Fruit fly (Drosophila melanogaster): ENCODE data around the gene Pcyt2.

The Pcyt2 gene

dm6 chr3L:1592822-1593452 lies 39.6 kb downstream of the Pcyt2 start (continued):
- TF ChIP-seq CG13296 (GFP tag; optimal IDR thresholded peaks at IDR 0.05) (no peak), CG10543 (GFP tag; optimal IDR thresholded peaks at IDR 0.05) (no peak), CG3163 (GFP tag; optimal IDR thresholded peaks at IDR 0.05) (peak; percentile 95), Hand (GFP tag; optimal IDR thresholded peaks at IDR 0.05) (no peak), CG1602 (GFP tag; optimal IDR thresholded peaks at IDR 0.05) (no peak), ro (GFP tag; IDR thresholded peaks at IDR 0.05) (no peak), slbo (GFP tag; IDR thresholded peaks at IDR 0.05) (no peak), sim (GFP tag; IDR thresholded peaks at IDR 0.05) (no peak), D (optimal IDR thresholded peaks at IDR 0.05) (peak; percentile 45), D (GFP tag; optimal IDR thresholded peaks at IDR 0.05) (no peak), CG10431 (GFP tag; optimal IDR thresholded peaks at IDR 0.05) (no peak), tgo (GFP tag; IDR thresholded peaks at IDR 0.05) (no peak), Blimp-1 (GFP tag; optimal IDR thresholded peaks at IDR 0.05) (peak; percentile 95), CG11085 (GFP tag; IDR thresholded peaks at IDR 0.05) (no peak), Awh (GFP tag; IDR thresholded peaks at IDR 0.05) (no peak), CG31365 (tag; optimal IDR thresholded peaks at IDR 0.05) (peak; percentile 94), CG32532 (GFP tag; IDR thresholded peaks at IDR 0.05) (no peak), tx (GFP tag; optimal IDR thresholded peaks at IDR 0.05) (no peak), vnd (GFP tag; IDR thresholded peaks at IDR 0.05; ENCODE audit: partially characterized antibody) (no peak), dpn (GFP tag; optimal IDR thresholded peaks at IDR 0.05) (no peak), Oli (tag; optimal IDR thresholded peaks at IDR 0.05) (no peak), CG4854 (GFP tag; optimal IDR thresholded peaks at IDR 0.05) (no peak), CG15601 (tag; optimal IDR thresholded peaks at IDR 0.05) (no peak), CG3065 (GFP tag; optimal IDR thresholded peaks at IDR 0.05) (no peak), wdn (GFP tag; IDR thresholded peaks at IDR 0.05) (no peak), CG14050 (GFP tag; IDR thresholded peaks at IDR 0.05) (no peak), CG12659 (GFP tag; optimal IDR thresholded peaks at IDR 0.05) (no peak), Elba2 (GFP tag; optimal IDR thresholded peaks at IDR 0.05) (peak; percentile 87), cwo (GFP tag; optimal IDR thresholded peaks at IDR 0.05) (no peak), CG16779 (GFP tag; IDR thresholded peaks at IDR 0.05) (no peak), CG10565 (GFP tag; optimal IDR thresholded peaks at IDR 0.05) (no peak), Opbp (GFP tag; IDR thresholded peaks at IDR 0.05; ENCODE audit: partially characterized antibody) (no peak), crol (GFP tag; IDR thresholded peaks at IDR 0.05) (no peak), Hr3 (GFP tag; optimal IDR thresholded peaks at IDR 0.05) (no peak), CG2875 (GFP tag; optimal IDR thresholded peaks at IDR 0.05) (no peak), btn (GFP tag; optimal IDR thresholded peaks at IDR 0.05) (no peak), CG7271 (tag; optimal IDR thresholded peaks at IDR 0.05) (no peak), CG33213 (GFP tag; optimal IDR thresholded peaks at IDR 0.05) (no peak), chinmo (GFP tag; IDR thresholded peaks at IDR 0.05; ENCODE audit: partially characterized antibody) (no peak), ara (GFP tag; IDR thresholded peaks at IDR 0.05) (no peak), dimm (GFP tag; IDR thresholded peaks at IDR 0.05) (no peak), HLH3B (GFP tag; IDR thresholded peaks at IDR 0.05) (no peak), vvl (GFP tag; IDR thresholded peaks at IDR 0.05) (peak; percentile 72), Oaz (GFP tag; IDR thresholded peaks at IDR 0.05) (no peak), pros (GFP tag; optimal IDR thresholded peaks at IDR 0.05) (peak; percentile 96), sc (optimal IDR thresholded peaks at IDR 0.05) (no peak), sc (GFP tag; optimal IDR thresholded peaks at IDR 0.05) (no peak), CG11695 (GFP tag; IDR thresholded peaks at IDR 0.05) (no peak), ab (GFP tag; optimal IDR thresholded peaks at IDR 0.05) (no peak), Jarid2 (GFP tag; optimal IDR thresholded peaks at IDR 0.05) (peak; percentile 11), CG8290 (GFP tag; optimal IDR thresholded peaks at IDR 0.05) (no peak), CG8290 (tag; optimal IDR thresholded peaks at IDR 0.05) (peak in 1 of 2 experiments; percentile 78)

Measured in whole organism, embryonic.